Worm (Caenorhabditis elegans): ENCODE data around the gene trx-3.

trx-3 gene

DNA sequence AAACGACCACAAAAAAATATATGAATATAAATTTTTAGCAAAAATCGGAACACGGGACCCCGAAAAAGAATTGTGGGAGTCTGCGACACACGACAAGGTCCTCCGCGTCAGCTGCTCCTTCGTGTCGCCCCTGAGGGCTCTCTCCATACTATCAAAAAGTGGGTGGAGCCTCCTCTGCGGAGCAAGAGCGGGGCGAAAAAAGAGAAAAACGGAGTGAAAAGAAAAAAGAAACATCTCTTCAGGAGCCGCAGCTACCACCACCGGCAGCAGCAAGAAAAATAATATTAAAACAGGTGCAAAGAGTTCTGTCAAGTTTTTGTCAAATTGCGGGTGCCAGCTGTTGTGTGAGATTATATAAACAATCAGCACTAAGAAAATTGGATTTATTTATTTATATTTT is 19.8 kb downstream of the trx-3 start, which contains the start of gene gbb-2 (continued):
- TF ChIP-seq pqm-1 (tag; optimal IDR thresholded peaks at IDR 0.05) (no peak), fkh-4 (tag; optimal IDR thresholded peaks at IDR 0.05; ENCODE audit: borderline replicate concordance) (no peak), aly-2 (tag; optimal IDR thresholded peaks at IDR 0.05) (no peak), lin-35 (GFP tag; optimal IDR thresholded peaks at IDR 0.05) (no peak), elt-2 (tag; optimal IDR thresholded peaks at IDR 0.05) (no peak), C04F5.9 (tag; optimal IDR thresholded peaks at IDR 0.05) (no peak), nhr-76 (tag; optimal IDR thresholded peaks at IDR 0.05) (no peak), nhr-11 (tag; optimal IDR thresholded peaks at IDR 0.05) (no peak), F16B12.6 (tag; optimal IDR thresholded peaks at IDR 0.05) (no peak), pag-3 (tag; optimal IDR thresholded peaks at IDR 0.05; ENCODE audit: borderline replicate concordance, insufficient read depth) (no peak), mef-2 (tag; optimal IDR thresholded peaks at IDR 0.05) (no peak), ceh-88 (GFP tag; IDR thresholded peaks at IDR 0.05) (no peak), nhr-71 (tag; optimal IDR thresholded peaks at IDR 0.05) (peak; percentile 67), mep-1 (tag; optimal IDR thresholded peaks at IDR 0.05) (peak; percentile 6), mdl-1 (tag; optimal IDR thresholded peaks at IDR 0.05) (no peak), vab-15 (tag; optimal IDR thresholded peaks at IDR 0.05) (no peak), sup-37 (GFP tag; optimal IDR thresholded peaks at IDR 0.05) (no peak), hlh-17 (GFP tag; optimal IDR thresholded peaks at IDR 0.05; ENCODE audit: borderline replicate concordance) (no peak), Y116A8C.19 (tag; optimal IDR thresholded peaks at IDR 0.05; ENCODE audit: borderline replicate concordance) (no peak), C34B4.2 (tag; optimal IDR thresholded peaks at IDR 0.05) (no peak), nhr-85 (tag) (no peak), nhr-20 (tag; optimal IDR thresholded peaks at IDR 0.05) (no peak)

DNA sequence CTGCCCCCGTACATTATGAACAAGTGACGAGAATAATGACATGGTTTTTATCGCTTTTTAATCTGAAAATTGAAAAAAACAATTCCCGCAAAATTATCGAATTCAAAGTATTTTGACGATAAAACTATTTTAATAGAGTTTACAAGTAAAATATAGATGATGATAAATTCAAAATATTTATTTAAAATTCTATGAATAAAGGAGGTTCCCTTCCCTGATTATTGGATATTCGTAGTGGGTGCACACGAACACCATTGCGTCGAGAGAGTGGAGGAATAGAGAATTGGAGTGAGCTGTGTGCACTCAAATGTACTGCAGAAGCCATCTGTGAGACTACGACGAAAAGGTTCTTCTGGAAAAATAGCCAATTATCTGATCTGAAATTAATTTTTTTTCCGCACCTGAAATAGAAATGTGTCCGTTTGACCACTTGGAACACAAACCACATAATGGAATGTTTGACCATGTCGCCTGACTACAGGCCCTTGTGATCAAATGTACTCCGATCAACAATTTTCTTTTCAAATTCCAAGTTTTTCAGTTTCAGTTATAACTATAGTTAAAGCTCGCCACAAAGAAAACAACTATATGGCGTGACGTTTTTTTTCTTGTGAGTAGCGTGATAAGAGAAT is 24.5 kb downstream of the trx-3 start, which contains the start of the genes rfth-1 and ZK180.8:
TSS of gene rfth-1 (minus strand) at position 51 of the 632 bp plus-strand sequence.
TSS of gene ZK180.8 (minus strand) at position 466 of the 632 bp plus-strand sequence.
- peak in 1 of 2 experiments; percentile 46 for TF ChIP-seq lin-35 (GFP tag; optimal IDR thresholded peaks at IDR 0.05)
- TF ChIP-seq elt-2 (tag; optimal IDR thresholded peaks at IDR 0.05), result peak; percentile 14
- no peak for TF ChIP-seq efl-1 (optimal IDR thresholded peaks at IDR 0.05)
- TF ChIP-seq efl-1 (GFP tag; optimal IDR thresholded peaks at IDR 0.05 in 1 of 2), result peak in 1 of 2 experiments; percentile 53
- TF ChIP-seq mdl-1 (tag; optimal IDR thresholded peaks at IDR 0.05), result no peak
- no peak for TF ChIP-seq hlh-17 (GFP tag; optimal IDR thresholded peaks at IDR 0.05; ENCODE audit: borderline replicate concordance)
- TF ChIP-seq zag-1 (tag; optimal IDR thresholded peaks at IDR 0.05), result no peak
- TF ChIP-seq pag-3 (tag; optimal IDR thresholded peaks at IDR 0.05; ENCODE audit: borderline replicate concordance, insufficient read depth), result no peak
- no peak for TF ChIP-seq skn-1 (tag; optimal IDR thresholded peaks at IDR 0.05)

DNA sequence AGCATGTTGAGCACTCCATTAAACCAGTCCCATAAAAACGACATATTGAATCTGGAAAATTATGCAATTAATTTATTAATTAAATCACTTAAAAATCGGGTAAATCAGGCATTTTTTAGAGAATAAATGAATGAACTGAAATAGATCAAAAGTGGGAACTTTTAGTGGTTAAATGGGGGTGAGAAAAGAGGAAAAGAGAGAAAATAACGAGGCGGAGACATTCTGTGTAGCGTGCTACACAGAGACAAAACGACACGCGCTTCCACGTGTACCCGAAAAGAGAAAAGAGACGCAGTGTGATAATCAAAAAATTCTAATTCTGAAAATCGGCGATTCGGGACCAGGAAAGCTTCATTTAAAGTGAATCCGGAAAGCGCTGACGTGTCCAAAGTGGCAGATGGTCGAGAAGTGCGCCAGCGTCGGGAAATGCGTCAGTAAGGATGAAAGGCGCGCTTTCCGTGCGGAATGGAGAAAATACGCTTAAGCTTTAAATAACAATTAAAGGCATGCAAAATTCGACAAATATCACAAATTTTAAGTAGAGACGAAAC is 26.5 kb downstream of the trx-3 start, which contains the start of gene sar-1:
TSS of gene sar-1 (minus strand) at position 51 of the 551 bp plus-strand sequence.
- TF ChIP-seq nhr-84 (tag; optimal IDR thresholded peaks at IDR 0.05) (no peak), ama-1 (optimal IDR thresholded peaks at IDR 0.05) (no peak), C16A3.4 (tag; optimal IDR thresholded peaks at IDR 0.05) (peak; percentile 73), fkh-8 (tag; optimal IDR thresholded peaks at IDR 0.05) (peak; percentile 71), efl-3 (GFP tag; optimal IDR thresholded peaks at IDR 0.05) (peak; percentile 18), lin-13 (GFP tag; optimal IDR thresholded peaks at IDR 0.05) (peak; percentile 81), zag-1 (tag; optimal IDR thresholded peaks at IDR 0.05) (no peak), hlh-4 (tag; optimal IDR thresholded peaks at IDR 0.05) (no peak), nhr-20 (tag; optimal IDR thresholded peaks at IDR 0.05) (peak; percentile 86), ceh-63 (GFP tag; optimal IDR thresholded peaks at IDR 0.05) (no peak), elt-3 (tag; optimal IDR thresholded peaks at IDR 0.05) (peak in 2 of 6 experiments; percentile 13 to 27), unc-130 (tag; optimal IDR thresholded peaks at IDR 0.05) (peak; percentile 35), snpc-4 (tag; optimal IDR thresholded peaks at IDR 0.05) (peak; percentile 41), sup-37 (GFP tag; optimal IDR thresholded peaks at IDR 0.05) (peak; percentile 69), nhr-77 (tag; optimal IDR thresholded peaks at IDR 0.05) (peak; percentile 64), ztf-4 (tag; optimal IDR thresholded peaks at IDR 0.05) (peak; percentile 53), mef-2 (tag; optimal IDR thresholded peaks at IDR 0.05) (no peak), fkh-10 (GFP tag; optimal IDR thresholded peaks at IDR 0.05) (peak; percentile 54), hlh-17 (GFP tag; optimal IDR thresholded peaks at IDR 0.05; ENCODE audit: borderline replicate concordance) (no peak), nhr-12 (tag; optimal IDR thresholded peaks at IDR 0.05) (no peak), elt-2 (tag; optimal IDR thresholded peaks at IDR 0.05) (peak; percentile 29), lin-39 (tag; optimal IDR thresholded peaks at IDR 0.05) (peak; percentile 74), lin-14 (GFP tag; optimal IDR thresholded peaks at IDR 0.05) (peak; percentile 88), snu-23 (GFP tag; optimal IDR thresholded peaks at IDR 0.05) (peak; percentile 90), nhr-76 (tag; optimal IDR thresholded peaks at IDR 0.05) (no peak), egl-27 (tag; optimal IDR thresholded peaks at IDR 0.05) (no peak), nhr-47 (tag; optimal IDR thresholded peaks at IDR 0.05) (peak; percentile 94), dsc-1 (tag; optimal IDR thresholded peaks at IDR 0.05) (peak; percentile 91), ceh-88 (GFP tag; IDR thresholded peaks at IDR 0.05) (no peak)
